Worm (Caenorhabditis elegans) whole organism, L2 larva: ENCODE measurements around the gene chk-2.
A peak's percentile ranks its signal among the peaks of the same experiment; 100 is the strongest.

ENCODE experiments used
- C34F6.9 ChIP-seq: fragments of 150-350 bp; optimal IDR thresholded peaks from 2 replicates; lab custom pipeline; 2014; ENCODE audit warnings: missing biosample characterization, missing genetic modification characterization
- R02D3.7 ChIP-seq: fragments of 150-350 bp; optimal IDR thresholded peaks from 2 replicates; lab custom pipeline; 2014; ENCODE audit warnings: missing biosample characterization, missing genetic modification characterization
- Y55F3AM.14 ChIP-seq: fragments of 200-800 bp; sonication (Bioruptor generic); optimal IDR thresholded peaks from 2 replicates; lab custom pipeline; 2018; ENCODE audit warnings: mild to moderate bottlenecking, missing genetic modification characterization, missing compliant biosample characterization
- ZK546.5 ChIP-seq: sonication (generic microtip); optimal IDR thresholded peaks from 2 replicates; lab custom pipeline; 2017; ENCODE audit warnings: missing biosample characterization, missing genetic modification characterization
- alr-1 ChIP-seq: fragments of 150-350 bp; optimal IDR thresholded peaks from 2 replicates; lab custom pipeline; 2014; ENCODE audit warnings: missing biosample characterization, missing genetic modification characterization
- aly-2 ChIP-seq: fragments of 150-350 bp; optimal IDR thresholded peaks from 2 replicates; lab custom pipeline; 2014; ENCODE audit warnings: missing biosample characterization, missing genetic modification characterization
- ama-1 ChIP-seq: fragments of 150-350 bp; optimal IDR thresholded peaks from 2 replicates; lab custom pipeline; 2018; ENCODE audit warnings: inconsistent platforms
- blmp-1 ChIP-seq: sonication (generic microtip); optimal IDR thresholded peaks from 2 replicates; lab custom pipeline; 2017; ENCODE audit warnings: missing genetic modification characterization, mild to moderate bottlenecking, missing compliant biosample characterization, antibody characterized with exemption, moderate library complexity; ENCODE audit not compliant: insufficient read depth
- crh-2 ChIP-seq: sonication (generic microtip); optimal IDR thresholded peaks from 2 replicates; lab custom pipeline; 2017; ENCODE audit warnings: missing biosample characterization, missing genetic modification characterization
- egl-27 ChIP-seq: sonication (generic microtip); optimal IDR thresholded peaks from 3 replicates; lab custom pipeline; 2017; ENCODE audit warnings: missing biosample characterization, missing genetic modification reagents, missing genetic modification characterization
- elt-1 ChIP-seq: fragments of 150-350 bp; optimal IDR thresholded peaks from 2 replicates; lab custom pipeline; 2014; ENCODE audit warnings: missing biosample characterization, missing genetic modification characterization
- elt-3 ChIP-seq: sonication (generic microtip); optimal IDR thresholded peaks from 2 replicates; lab custom pipeline; 2017; ENCODE audit warnings: missing biosample characterization, missing genetic modification characterization
- fos-1 ChIP-seq: fragments of 150-350 bp; optimal IDR thresholded peaks from 2 replicates; lab custom pipeline; 2014; ENCODE audit warnings: missing biosample characterization, missing genetic modification characterization
- gmeb-1 ChIP-seq: fragments of 150-350 bp; optimal IDR thresholded peaks from 2 replicates; lab custom pipeline; 2014; ENCODE audit warnings: missing biosample characterization, missing genetic modification characterization
- lin-11 ChIP-seq: fragments of 150-350 bp; sonication (generic microtip); optimal IDR thresholded peaks from 2 replicates; lab custom pipeline; 2014; ENCODE audit warnings: missing biosample characterization, missing genetic modification characterization, inconsistent platforms, mixed read lengths
- lin-39 ChIP-seq: fragments of 150-350 bp; optimal IDR thresholded peaks from 2 replicates; lab custom pipeline; 2014; ENCODE audit warnings: missing biosample characterization, missing genetic modification reagents, missing genetic modification characterization
- lsy-2 ChIP-seq, 2 experiments: fragments of 150-350 bp in 1 of 2; sonication (generic microtip) in 1 of 2; optimal IDR thresholded peaks; 2 replicates each; lab custom pipeline; 2014 to 2017; ENCODE audit warnings: missing biosample characterization in 2 of 2, missing genetic modification characterization in 2 of 2
- mab-5 ChIP-seq: fragments of 150-350 bp; optimal IDR thresholded peaks from 2 replicates; lab custom pipeline; 2014; ENCODE audit warnings: missing biosample characterization, missing genetic modification characterization
- mbf-1 ChIP-seq: sonication (generic microtip); optimal IDR thresholded peaks from 2 replicates; lab custom pipeline; 2017; ENCODE audit warnings: missing biosample characterization, missing genetic modification characterization
- mdl-1 ChIP-seq, 2 experiments: fragments of 150-350 bp in 1 of 2; sonication (generic microtip) in 1 of 2; optimal IDR thresholded peaks; 2 replicates each; lab custom pipeline; 2017; ENCODE audit warnings: missing biosample characterization in 2 of 2, missing genetic modification characterization in 2 of 2
- nhr-10 ChIP-seq: sonication (generic microtip); optimal IDR thresholded peaks from 2 replicates; lab custom pipeline; 2017; ENCODE audit warnings: missing biosample characterization, missing genetic modification characterization
- nhr-12 ChIP-seq: fragments of 150-350 bp; optimal IDR thresholded peaks from 2 replicates; lab custom pipeline; 2014; ENCODE audit warnings: missing biosample characterization, missing genetic modification characterization
- nhr-129 ChIP-seq: fragments of 150-350 bp; optimal IDR thresholded peaks from 2 replicates; lab custom pipeline; 2014; ENCODE audit warnings: missing biosample characterization, missing genetic modification characterization
- nhr-237 ChIP-seq: fragments of 150-350 bp; optimal IDR thresholded peaks from 2 replicates; lab custom pipeline; 2014; ENCODE audit warnings: missing biosample characterization, missing genetic modification characterization
- nhr-25 ChIP-seq: fragments of 150-350 bp; sonication (generic microtip); optimal IDR thresholded peaks from 3 replicates; lab custom pipeline; 2014; ENCODE audit warnings: missing biosample characterization, missing genetic modification characterization
- nhr-77 ChIP-seq: fragments of 150-350 bp; optimal IDR thresholded peaks from 2 replicates; lab custom pipeline; 2014; ENCODE audit warnings: missing biosample characterization, missing genetic modification characterization
- sma-3 ChIP-seq: sonication (generic microtip); optimal IDR thresholded peaks from 2 replicates; lab custom pipeline; 2016; ENCODE audit warnings: missing genetic modification reagents, missing genetic modification characterization, missing compliant biosample characterization
- snpc-4 ChIP-seq: fragments of 150-350 bp; optimal IDR thresholded peaks from 2 replicates; lab custom pipeline; 2014; ENCODE audit warnings: missing biosample characterization, missing genetic modification characterization
- unc-39 ChIP-seq: fragments of 150-350 bp; optimal IDR thresholded peaks from 2 replicates; lab custom pipeline; 2014; ENCODE audit warnings: missing biosample characterization, missing genetic modification characterization
- unc-55 ChIP-seq: fragments of 150-350 bp; sonication (generic microtip); optimal IDR thresholded peaks from 3 replicates; lab custom pipeline; 2014; ENCODE audit warnings: missing biosample characterization, missing genetic modification reagents, missing genetic modification characterization
- unc-62 ChIP-seq: fragments of 150-350 bp; optimal IDR thresholded peaks from 2 replicates; lab custom pipeline; 2014; ENCODE audit warnings: missing biosample characterization, missing genetic modification reagents, missing genetic modification characterization
- zag-1 ChIP-seq: fragments of 150-350 bp; optimal IDR thresholded peaks from 2 replicates; lab custom pipeline; 2014; ENCODE audit warnings: missing biosample characterization, missing genetic modification characterization
- ztf-11 ChIP-seq: sonication (generic microtip); optimal IDR thresholded peaks from 2 replicates; lab custom pipeline; 2017; ENCODE audit warnings: missing biosample characterization, missing genetic modification characterization
- ztf-4 ChIP-seq: fragments of 150-350 bp; optimal IDR thresholded peaks from 2 replicates; lab custom pipeline; 2014; ENCODE audit warnings: missing biosample characterization, missing genetic modification characterization

The chk-2 gene

ce11 chrV:19922613-19923012, 6.8 kb upstream of the chk-2 start, which contains the start of gene Y60A3A.16:
Gene Y60A3A.16 (minus strand): TSS chrV:19922713.
- TF ChIP-seq unc-62 (no peak), snpc-4 (no peak)
- TF ChIP-seq, all 48 proteins: peak for 0

DNA sequence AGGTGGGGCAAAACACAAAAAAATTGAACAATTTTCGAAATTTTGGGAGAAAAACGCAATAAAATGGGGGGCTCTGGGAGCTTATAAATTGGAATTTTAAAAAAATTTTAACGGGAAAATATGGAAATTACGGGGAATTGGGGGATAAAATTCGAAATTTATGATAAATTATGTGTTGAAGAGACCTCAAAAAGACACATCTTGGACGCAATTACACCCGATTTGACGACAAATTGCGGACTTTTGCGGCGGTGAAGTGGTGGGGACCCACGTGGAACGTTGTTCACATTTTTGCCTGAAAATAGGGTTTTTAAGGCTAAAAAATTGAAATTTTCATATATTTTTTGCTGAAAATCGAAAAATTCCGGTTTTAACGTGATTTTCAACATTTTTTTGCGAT, 7.0 kb downstream of the chk-2 start:
- no peak for TF ChIP-seq ztf-11
- TF ChIP-seq unc-55 (GFP tag; lab: Kevin White, UChicago), result peak; percentile 29
- TF ChIP-seq crh-2 (tag; lab: Kevin White, UChicago), result peak; percentile 21
- TF ChIP-seq lin-39, result no peak
- TF ChIP-seq lsy-2 (tag; optimal IDR thresholded peaks at IDR 0.05; lab: Kevin White, UChicago), result peak; percentile 34 to 39
- TF ChIP-seq C34F6.9, result peak; percentile 11
- TF ChIP-seq, all 48 proteins: peak for 4

- no peak for TF ChIP-seq nhr-25 (tag; lab: Kevin White, UChicago)
Measured at ce11 chrV:19907365-19907764, 8.5 kb downstream of the chk-2 start, which contains the start of gene fars-2. Gene fars-2 (minus strand): TSS chrV:19907434.

- TF ChIP-seq lsy-2 (tag; optimal IDR thresholded peaks at IDR 0.05; lab: Kevin White, UChicago) (no peak), nhr-10 (tag; lab: Kevin White, UChicago) (no peak), ztf-4 (tag; lab: Kevin White, UChicago) (no peak), gmeb-1 (tag; lab: Kevin White, UChicago) (no peak), unc-55 (GFP tag; lab: Kevin White, UChicago) (no peak), aly-2 (no peak), zag-1 (tag; lab: Kevin White, UChicago) (no peak), blmp-1 (tag; lab: Kevin White, UChicago) (no peak), nhr-129 (tag; lab: Kevin White, UChicago) (no peak), lin-11 (no peak), elt-1 (tag; lab: Kevin White, UChicago) (no peak), ZK546.5 (tag; lab: Kevin White, UChicago) (no peak), mab-5 (tag; lab: Kevin White, UChicago) (no peak), egl-27 (no peak), snpc-4 (no peak)
Measured at ce11 chrV:19905988-19906387, 9.8 kb downstream of the chk-2 start.

DNA sequence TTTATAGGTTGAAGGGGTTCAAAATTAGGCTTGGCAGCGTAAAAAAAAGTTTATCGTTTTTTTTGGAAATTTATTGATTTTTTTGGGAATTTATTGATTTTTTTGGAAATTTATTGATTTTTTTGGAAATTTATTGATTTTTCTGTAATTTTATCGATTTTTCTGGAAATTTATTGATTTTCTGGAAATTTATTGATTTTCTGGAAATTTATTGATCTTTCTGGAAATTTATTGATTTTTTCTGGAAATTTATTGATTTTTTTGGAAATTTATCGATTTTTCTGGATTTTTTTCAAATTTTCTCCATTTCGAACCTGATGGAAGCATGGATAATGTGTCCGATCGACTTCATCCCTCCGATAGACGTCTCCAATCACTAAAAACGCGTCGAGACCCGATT, 11.0 kb downstream of the chk-2 start:
- TF ChIP-seq unc-39 (tag; lab: Kevin White, UChicago) (no peak), R02D3.7 (tag; lab: Kevin White, UChicago) (no peak), alr-1 (tag; lab: Kevin White, UChicago) (no peak), nhr-12 (tag; lab: Kevin White, UChicago) (no peak), snpc-4 (no peak), sma-3 (GFP tag; lab: Kevin White, UChicago) (no peak), nhr-237 (no peak), nhr-25 (tag; lab: Kevin White, UChicago) (no peak), lsy-2 (tag; optimal IDR thresholded peaks at IDR 0.05; lab: Kevin White, UChicago) (no peak), elt-3 (tag; lab: Kevin White, UChicago) (no peak), unc-62 (no peak), Y55F3AM.14 (GFP tag; lab: Kevin White, UChicago) (no peak), fos-1 (tag; lab: Kevin White, UChicago) (no peak), ama-1 (lab: Kevin White, UChicago) (no peak), nhr-77 (tag; lab: Kevin White, UChicago) (no peak), lin-11 (no peak), mdl-1 (tag; optimal IDR thresholded peaks at IDR 0.05; lab: Kevin White, UChicago) (no peak), mbf-1 (tag; lab: Kevin White, UChicago) (no peak), ZK546.5 (tag; lab: Kevin White, UChicago) (no peak)

- no peak for TF ChIP-seq nhr-25 (tag; lab: Kevin White, UChicago)
- no peak for TF ChIP-seq fos-1 (tag; lab: Kevin White, UChicago)
Measured at ce11 chrV:19901826-19902225, 14.0 kb downstream of the chk-2 start.
